Worm (Caenorhabditis elegans) whole organism, L4 larva: ENCODE results near the gene rin-1.

ENCODE experiments used
- D1046.2 ChIP-seq: fragments of 200-800 bp; sonication (Bioruptor generic); IDR thresholded peaks from 2 replicates; pipeline ENCODE4 v1.3.6; 2022; ENCODE audit warnings: missing genetic modification characterization, missing compliant biosample characterization
- F10B5.3 ChIP-seq: sonication (generic microtip); optimal IDR thresholded peaks from 2 replicates; lab custom pipeline; 2016; ENCODE audit warnings: mild to moderate bottlenecking, missing genetic modification characterization, missing compliant biosample characterization
- F49E8.2 ChIP-seq: sonication (generic microtip); optimal IDR thresholded peaks from 2 replicates; lab custom pipeline; 2016; ENCODE audit warnings: missing compliant biosample characterization, mild to moderate bottlenecking, missing genetic modification characterization, borderline replicate concordance
- T26A8.4 ChIP-seq: fragments of 200-800 bp; sonication (Bioruptor generic); IDR thresholded peaks from 2 replicates; pipeline ENCODE4 v1.3.6; 2022; ENCODE audit warnings: missing genetic modification characterization, missing compliant biosample characterization
- Y5F2A.4 ChIP-seq: fragments of 200-800 bp; sonication (Bioruptor generic); optimal IDR thresholded peaks from 2 replicates; lab custom pipeline; 2018; ENCODE audit warnings: mild to moderate bottlenecking, missing genetic modification characterization, missing compliant biosample characterization
- ceh-20 ChIP-seq: fragments of 200-800 bp; sonication (Bioruptor generic); IDR thresholded peaks from 2 replicates; pipeline ENCODE4 v1.3.6; 2022; ENCODE audit warnings: missing genetic modification reagents, missing genetic modification characterization, missing compliant biosample characterization
- cey-2 ChIP-seq: sonication (generic microtip); optimal IDR thresholded peaks from 3 replicates; lab custom pipeline; 2017; ENCODE audit warnings: missing genetic modification characterization, mild to moderate bottlenecking, missing compliant biosample characterization, antibody characterized with exemption, borderline replicate concordance; ENCODE audit not compliant: insufficient read depth
- daf-12 ChIP-seq: fragments of 150-350 bp; optimal IDR thresholded peaks from 2 replicates; lab custom pipeline; 2014; ENCODE audit warnings: missing biosample characterization, missing genetic modification reagents, missing genetic modification characterization
- daf-16 ChIP-seq, 3 experiments: sonication (generic microtip); optimal IDR thresholded peaks; 2 replicates each; lab custom pipeline; 2016 to 2017; ENCODE audit warnings: missing genetic modification characterization in 3 of 3, missing genetic modification reagents in 3 of 3, mild to moderate bottlenecking in 2 of 3, missing compliant biosample characterization in 2 of 3, missing biosample characterization in 1 of 3, moderate library complexity in 1 of 3
- daf-19 ChIP-seq: fragments of 200-800 bp; sonication (Bioruptor generic); conservative IDR thresholded peaks from 2 replicates; pipeline ENCODE4 v1.3.6; 2022; ENCODE audit warnings: missing genetic modification characterization, missing compliant biosample characterization
- dmd-9 ChIP-seq: fragments of 200-800 bp; sonication (Bioruptor generic); IDR thresholded peaks from 2 replicates; pipeline ENCODE4 v1.3.6; 2022; ENCODE audit warnings: missing genetic modification reagents, missing genetic modification characterization, missing compliant biosample characterization
- duxl-1 ChIP-seq: sonication (generic microtip); optimal IDR thresholded peaks from 2 replicates; lab custom pipeline; 2016; ENCODE audit warnings: mild to moderate bottlenecking, missing genetic modification characterization, moderate library complexity, missing compliant biosample characterization; ENCODE audit not compliant: poor library complexity
- dve-1 ChIP-seq: sonication (generic microtip); optimal IDR thresholded peaks from 2 replicates; lab custom pipeline; 2017; ENCODE audit warnings: antibody characterized with exemption, mild to moderate bottlenecking, missing genetic modification characterization, missing compliant biosample characterization; ENCODE audit not compliant: insufficient read depth
- egl-43 ChIP-seq: fragments of 200-800 bp; sonication (Bioruptor generic); IDR thresholded peaks from 2 replicates; pipeline ENCODE4 v1.3.6; 2022; ENCODE audit warnings: missing genetic modification reagents, missing genetic modification characterization, missing compliant biosample characterization
- gei-8 ChIP-seq: fragments of 200-800 bp; sonication (Bioruptor generic); optimal IDR thresholded peaks from 2 replicates; lab custom pipeline; 2018; ENCODE audit warnings: mild to moderate bottlenecking, missing genetic modification characterization, missing compliant biosample characterization
- hif-1 ChIP-seq, 2 experiments: sonication (generic microtip); optimal IDR thresholded peaks; 2 replicates each; lab custom pipeline; 2016 to 2017; ENCODE audit warnings: missing compliant biosample characterization in 2 of 2, missing genetic modification characterization in 2 of 2, missing genetic modification reagents in 2 of 2, missing genotype in 2 of 2, mild to moderate bottlenecking in 1 of 2
- hlh-11 ChIP-seq: fragments of 200-800 bp; sonication (Bioruptor generic); optimal IDR thresholded peaks from 2 replicates; lab custom pipeline; 2018; ENCODE audit warnings: mild to moderate bottlenecking, missing genetic modification characterization, missing compliant biosample characterization
- hlh-30 ChIP-seq: sonication (generic microtip); optimal IDR thresholded peaks from 2 replicates; lab custom pipeline; 2017; ENCODE audit warnings: antibody characterized with exemption, mild to moderate bottlenecking, missing genetic modification characterization, missing compliant biosample characterization; ENCODE audit not compliant: insufficient read depth
- hmg-1.1 ChIP-seq: fragments of 200-800 bp; sonication (Bioruptor generic); IDR thresholded peaks from 2 replicates; pipeline ENCODE4 v1.3.6; 2022; ENCODE audit warnings: missing genetic modification reagents, missing genetic modification characterization, missing compliant biosample characterization
- jun-1 ChIP-seq: fragments of 150-350 bp; optimal IDR thresholded peaks from 2 replicates; lab custom pipeline; 2014; ENCODE audit warnings: missing biosample characterization, missing genetic modification reagents, missing genetic modification characterization
- lim-7 ChIP-seq: fragments of 200-800 bp; sonication (Bioruptor generic); IDR thresholded peaks from 2 replicates; pipeline ENCODE4 v1.3.6; 2022; ENCODE audit warnings: missing genetic modification characterization, missing compliant biosample characterization
- lin-1 ChIP-seq: fragments of 200-800 bp; sonication (Bioruptor generic); IDR thresholded peaks from 2 replicates; pipeline ENCODE4 v1.3.6; 2022; ENCODE audit warnings: missing genetic modification reagents, missing genetic modification characterization, missing compliant biosample characterization
- lin-13 ChIP-seq: fragments of 150-350 bp; optimal IDR thresholded peaks from 2 replicates; lab custom pipeline; 2014; ENCODE audit warnings: missing biosample characterization, missing genetic modification reagents, missing genetic modification characterization
- lin-29 ChIP-seq: fragments of 200-800 bp; sonication (Bioruptor generic); IDR thresholded peaks from 2 replicates; pipeline ENCODE4 v1.3.6; 2022; ENCODE audit warnings: missing genetic modification reagents, missing genetic modification characterization, missing compliant biosample characterization
- lsy-2 ChIP-seq, 2 experiments: fragments of 150-350 bp in 1 of 2; sonication (generic microtip) in 1 of 2; optimal IDR thresholded peaks; 2 replicates each; lab custom pipeline; 2014 to 2017; ENCODE audit warnings: missing biosample characterization in 2 of 2, missing genetic modification characterization in 2 of 2
- mdl-1 ChIP-seq, 2 experiments: fragments of 150-350 bp in 1 of 2; sonication (generic microtip) in 1 of 2; optimal IDR thresholded peaks; 2 replicates each; lab custom pipeline; 2014 to 2017; ENCODE audit warnings: missing biosample characterization in 2 of 2, missing genetic modification characterization in 2 of 2
- mep-1 ChIP-seq: fragments of 150-350 bp; sonication (generic microtip); optimal IDR thresholded peaks from 3 replicates; lab custom pipeline; 2014; ENCODE audit warnings: missing biosample characterization, missing genetic modification characterization
- mxl-3 ChIP-seq: fragments of 200-800 bp; sonication (Bioruptor generic); optimal IDR thresholded peaks from 2 replicates; lab custom pipeline; 2018; ENCODE audit warnings: mild to moderate bottlenecking, missing genetic modification characterization, missing compliant biosample characterization
- nhr-11 ChIP-seq: fragments of 150-350 bp; optimal IDR thresholded peaks from 2 replicates; lab custom pipeline; 2014; ENCODE audit warnings: missing biosample characterization, missing genetic modification characterization
- nhr-237 ChIP-seq: sonication (generic microtip); optimal IDR thresholded peaks from 2 replicates; lab custom pipeline; 2017; ENCODE audit warnings: missing biosample characterization, missing genetic modification characterization
- nhr-41 ChIP-seq: fragments of 200-800 bp; sonication (Bioruptor generic); IDR thresholded peaks from 2 replicates; pipeline ENCODE4 v1.3.6; 2022; ENCODE audit warnings: missing genetic modification reagents, missing genetic modification characterization, missing compliant biosample characterization
- nhr-6 ChIP-seq: fragments of 150-350 bp; optimal IDR thresholded peaks from 2 replicates; lab custom pipeline; 2014; ENCODE audit warnings: missing biosample characterization, missing genetic modification characterization
- nhr-77 ChIP-seq: fragments of 150-350 bp; optimal IDR thresholded peaks from 2 replicates; lab custom pipeline; 2014; ENCODE audit warnings: missing biosample characterization, missing genetic modification characterization
- php-3 ChIP-seq: fragments of 200-800 bp; sonication (Bioruptor generic); IDR thresholded peaks from 2 replicates; pipeline ENCODE4 v1.3.6; 2022; ENCODE audit warnings: missing genetic modification reagents, missing genetic modification characterization, missing compliant biosample characterization
- sdz-12 ChIP-seq: fragments of 200-800 bp; sonication (Bioruptor generic); optimal IDR thresholded peaks from 2 replicates; lab custom pipeline; 2018; ENCODE audit warnings: mild to moderate bottlenecking, missing genetic modification characterization, missing compliant biosample characterization
- set-16 ChIP-seq: fragments of 200-800 bp; sonication (Bioruptor generic); IDR thresholded peaks from 2 replicates; pipeline ENCODE4 v1.3.6; 2022; ENCODE audit warnings: missing genetic modification reagents, missing genetic modification characterization, missing compliant biosample characterization
- skn-1 ChIP-seq: fragments of 150-350 bp; optimal IDR thresholded peaks from 2 replicates; lab custom pipeline; 2014; ENCODE audit warnings: missing biosample characterization, missing genetic modification characterization
- snpc-1.2 ChIP-seq: fragments of 200-800 bp; sonication (Bioruptor generic); IDR thresholded peaks from 2 replicates; pipeline ENCODE4 v1.3.6; 2022; ENCODE audit warnings: missing genetic modification reagents, missing genetic modification characterization, missing compliant biosample characterization
- snpc-4 ChIP-seq: fragments of 150-350 bp; optimal IDR thresholded peaks from 2 replicates; lab custom pipeline; 2014; ENCODE audit warnings: missing biosample characterization, missing genetic modification characterization
- spr-3 ChIP-seq: fragments of 200-800 bp; sonication (Bioruptor generic); optimal IDR thresholded peaks from 2 replicates; lab custom pipeline; 2018; ENCODE audit warnings: mild to moderate bottlenecking, missing genetic modification characterization, missing compliant biosample characterization
- tra-1 ChIP-seq: fragments of 200-800 bp; sonication (Bioruptor generic); IDR thresholded peaks from 2 replicates; pipeline ENCODE4 v1.3.6; 2022; ENCODE audit warnings: missing genetic modification reagents, missing genetic modification characterization, missing compliant biosample characterization
- unc-39 ChIP-seq: sonication (generic microtip); optimal IDR thresholded peaks from 2 replicates; lab custom pipeline; 2017; ENCODE audit warnings: missing biosample characterization, missing genetic modification characterization
- vab-7 ChIP-seq: fragments of 200-800 bp; sonication (Bioruptor generic); IDR thresholded peaks from 2 replicates; pipeline ENCODE4 v1.3.6; 2022; ENCODE audit warnings: missing genetic modification reagents, missing genetic modification characterization, missing compliant biosample characterization
- zfp-3 ChIP-seq: fragments of 200-800 bp; sonication (Bioruptor generic); conservative IDR thresholded peaks from 2 replicates; pipeline ENCODE4 v1.3.6; 2022; ENCODE audit warnings: missing genetic modification reagents, missing genetic modification characterization, missing compliant biosample characterization
- zip-11 ChIP-seq: fragments of 200-800 bp; sonication (Bioruptor generic); IDR thresholded peaks from 2 replicates; pipeline ENCODE4 v1.3.6; 2022; ENCODE audit warnings: missing genetic modification characterization, missing compliant biosample characterization

rin-1 gene

DNA sequence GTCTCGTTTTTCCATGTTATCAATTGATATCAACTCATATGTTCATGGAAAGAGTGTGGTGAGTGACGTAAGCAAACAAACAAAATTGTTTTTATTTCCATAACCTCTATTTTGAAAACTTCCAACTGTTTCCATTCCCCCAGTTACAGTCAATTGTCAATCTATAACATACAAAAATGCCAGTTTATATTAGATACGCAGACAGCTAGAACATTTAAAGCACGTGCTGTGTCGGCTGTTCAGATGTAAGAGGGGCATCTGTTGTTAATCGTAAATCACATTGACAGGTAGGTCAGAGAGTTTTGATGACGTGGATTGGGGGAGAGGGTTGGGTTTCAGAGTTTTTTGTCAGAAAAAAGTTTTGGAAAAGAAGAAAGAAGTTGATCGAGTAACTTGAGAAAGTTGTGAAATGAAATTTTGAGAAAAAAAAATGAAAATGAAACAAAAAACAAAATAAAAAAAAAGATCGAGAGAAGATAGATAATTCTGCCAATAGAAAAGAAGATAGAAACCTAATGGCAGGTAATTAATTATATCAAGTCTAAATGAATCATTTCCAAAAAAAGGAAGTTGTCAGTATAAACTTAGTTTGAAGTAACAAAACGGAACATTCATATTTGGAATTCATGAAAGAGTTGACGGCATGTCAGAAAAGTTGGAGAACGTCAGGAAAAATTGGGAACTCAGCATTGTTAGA, 33.3 kb upstream of the rin-1 start (continued):
- TF ChIP-seq T26A8.4 (GFP tag; lab: Robert Waterston, UW) (peak; percentile 53), dve-1 (tag; lab: Kevin White, UChicago) (peak; percentile 95), mxl-3 (GFP tag; lab: Kevin White, UChicago) (peak; percentile 84), cey-2 (tag; lab: Kevin White, UChicago) (peak; percentile 85)

DNA sequence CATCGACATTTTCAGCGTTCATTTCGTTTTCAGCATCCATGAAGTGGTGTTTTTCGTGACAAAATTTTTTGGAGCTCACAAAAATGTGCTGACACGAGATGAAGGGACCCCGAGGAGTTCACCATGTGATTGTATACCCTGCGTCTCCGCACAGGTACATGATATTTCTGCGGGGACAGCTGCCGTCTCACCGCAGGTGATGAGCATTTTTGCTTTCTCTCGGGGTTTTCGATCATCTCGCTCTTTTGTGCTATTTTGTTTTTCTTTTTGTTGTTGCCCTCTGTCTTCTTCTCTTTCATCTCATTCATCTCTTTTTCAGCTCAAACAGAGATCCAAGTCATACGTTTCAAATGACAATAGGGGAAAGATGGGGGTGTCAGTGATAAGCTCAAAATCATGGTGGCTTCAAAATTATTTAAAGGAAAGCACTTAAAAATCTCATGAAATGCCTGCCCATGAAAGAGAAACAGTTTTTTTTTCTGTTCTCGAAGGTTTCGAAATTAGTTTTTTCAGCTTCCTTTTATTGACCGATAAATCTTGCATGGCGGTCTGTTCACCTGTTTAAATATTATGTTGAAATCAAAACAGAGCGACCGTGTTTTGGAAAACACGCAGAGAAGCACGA, 32.0 kb upstream of the rin-1 start, which contains the start of gene ret-1:
Gene ret-1, minus strand, starts transcription at position 123 of the 625 bp plus-strand sequence.
- TF ChIP-seq nhr-6 (no peak), hmg-1.1 (GFP tag; lab: Robert Waterston, UW) (0 out of 2 replicates have a peak, but pooled peaks have one; percentile 35), hif-1 (tag; optimal IDR thresholded peaks at IDR 0.05; lab: Kevin White, UChicago) (peak in 1 of 2 experiments; percentile 21), php-3 (0 out of 2 replicates have a peak, but pooled peaks have one; percentile 6), lin-29 (GFP tag; lab: Robert Waterston, UW) (no peak), duxl-1 (tag; lab: Kevin White, UChicago) (no peak), lim-7 (GFP tag; lab: Robert Waterston, UW) (no peak), set-16 (GFP tag; lab: Robert Waterston, UW) (peak; percentile 21; the same call in 1 of the 2 replicates), D1046.2 (GFP tag; lab: Robert Waterston, UW) (no peak), Y5F2A.4 (no peak), lsy-2 (tag; optimal IDR thresholded peaks at IDR 0.05; lab: Kevin White, UChicago) (peak in 1 of 2 experiments; percentile 8), nhr-237 (tag; lab: Kevin White, UChicago) (no peak), F49E8.2 (no peak), lin-13 (GFP tag; lab: Kevin White, UChicago) (no peak), jun-1 (tag; lab: Kevin White, UChicago) (no peak), hlh-11 (tag; lab: Kevin White, UChicago) (peak; percentile 75), nhr-77 (tag; lab: Kevin White, UChicago) (no peak), lin-1 (GFP tag; lab: Robert Waterston, UW) (no peak), gei-8 (GFP tag; lab: Kevin White, UChicago) (no peak), vab-7 (peak; percentile 27; the same call in 1 of the 2 replicates), skn-1 (tag; lab: Kevin White, UChicago) (no peak), zip-11 (GFP tag; lab: Robert Waterston, UW) (no peak), mep-1 (no peak), nhr-41 (no peak), ceh-20 (GFP tag; lab: Robert Waterston, UW) (0 out of 2 replicates have a peak, but pooled peaks have one; percentile 25), daf-19 (GFP tag; lab: Robert Waterston, UW) (no peak), snpc-1.2 (GFP tag; lab: Robert Waterston, UW) (no peak), tra-1 (GFP tag; lab: Robert Waterston, UW) (peak; percentile 56; the same call in 1 of the 2 replicates), F10B5.3 (tag; lab: Kevin White, UChicago) (no peak), daf-16 (GFP tag; optimal IDR thresholded peaks at IDR 0.05; lab: Kevin White, UChicago) (peak in 1 of 2 experiments; percentile 45), daf-16 (tag; optimal IDR thresholded peaks at IDR 0.05; lab: Kevin White, UChicago) (peak; percentile 2), unc-39 (tag; lab: Kevin White, UChicago) (no peak), snpc-4 (tag; lab: Kevin White, UChicago) (no peak), zfp-3 (peak; percentile 55; the same call in 1 of the 2 replicates), spr-3 (GFP tag; lab: Kevin White, UChicago) (no peak), egl-43 (no peak), dmd-9 (no peak), nhr-11 (tag; lab: Kevin White, UChicago) (peak; percentile 52), mdl-1 (tag; optimal IDR thresholded peaks at IDR 0.05; lab: Kevin White, UChicago) (peak in 1 of 2 experiments; percentile 44), sdz-12 (peak; percentile 55), hlh-30 (tag; lab: Kevin White, UChicago) (peak; percentile 90), daf-12 (tag; lab: Kevin White, UChicago) (no peak)
